Worm (Caenorhabditis elegans): ENCODE results near the gene chil-18.

The chil-18 gene

ce11 chrII:9485081-9485730 lies 37.1 kb downstream of the chil-18 start:
- no peak for TF ChIP-seq tab-1 (GFP tag; IDR thresholded peaks at IDR 0.05)
- no peak for TF ChIP-seq med-1 (GFP tag; optimal IDR thresholded peaks at IDR 0.05; ENCODE audit: insufficient read depth)
- no peak for TF ChIP-seq cog-1 (tag; optimal IDR thresholded peaks at IDR 0.05)
- no peak for TF ChIP-seq ztf-29 (GFP tag; IDR thresholded peaks at IDR 0.05)
- TF ChIP-seq ztf-23 (GFP tag; IDR thresholded peaks at IDR 0.05) = no peak
- no peak for TF ChIP-seq T22C8.4 (GFP tag; IDR thresholded peaks at IDR 0.05)
- TF ChIP-seq klf-2 (GFP tag; conservative IDR thresholded peaks at IDR 0.05) = no peak
- TF ChIP-seq flt-1 (GFP tag; IDR thresholded peaks at IDR 0.05) = no peak
- TF ChIP-seq ref-1 (GFP tag; conservative IDR thresholded peaks at IDR 0.05) = no peak

ce11 chrII:9487337-9487950 lies 39.4 kb downstream of the chil-18 start, which contains the start of gene T19H5.4:
T19H5.4 (minus strand) TSS chrII:9487387.
- no peak; the same call in 1 of the 2 replicates for TF ChIP-seq ref-1 (GFP tag; conservative IDR thresholded peaks at IDR 0.05)
- no peak for TF ChIP-seq klf-2 (GFP tag; conservative IDR thresholded peaks at IDR 0.05)
- no peak for TF ChIP-seq T22C8.4 (GFP tag; IDR thresholded peaks at IDR 0.05)

ce11 chrII:9489922-9490321 lies 41.9 kb downstream of the chil-18 start:
- TF ChIP-seq flt-1 (GFP tag; IDR thresholded peaks at IDR 0.05) = no peak
- no peak for TF ChIP-seq klf-2 (GFP tag; conservative IDR thresholded peaks at IDR 0.05)
- TF ChIP-seq tab-1 (GFP tag; IDR thresholded peaks at IDR 0.05) = no peak
- TF ChIP-seq cog-1 (tag; optimal IDR thresholded peaks at IDR 0.05) = no peak
- no peak for TF ChIP-seq med-1 (GFP tag; optimal IDR thresholded peaks at IDR 0.05; ENCODE audit: insufficient read depth)
- TF ChIP-seq T22C8.4 (GFP tag; IDR thresholded peaks at IDR 0.05) = no peak
- no peak for TF ChIP-seq ztf-23 (GFP tag; IDR thresholded peaks at IDR 0.05)
- TF ChIP-seq ztf-29 (GFP tag; IDR thresholded peaks at IDR 0.05) = no peak
- no peak for TF ChIP-seq ref-1 (GFP tag; conservative IDR thresholded peaks at IDR 0.05)

ce11 chrII:9490589-9490988 lies 42.5 kb downstream of the chil-18 start:
- TF ChIP-seq klf-2 (GFP tag; conservative IDR thresholded peaks at IDR 0.05) (no peak), ztf-29 (GFP tag; IDR thresholded peaks at IDR 0.05) (no peak), T22C8.4 (GFP tag; IDR thresholded peaks at IDR 0.05) (no peak), flt-1 (GFP tag; IDR thresholded peaks at IDR 0.05) (no peak), tab-1 (GFP tag; IDR thresholded peaks at IDR 0.05) (no peak), ztf-23 (GFP tag; IDR thresholded peaks at IDR 0.05) (no peak), med-1 (GFP tag; optimal IDR thresholded peaks at IDR 0.05; ENCODE audit: insufficient read depth) (no peak), cog-1 (tag; optimal IDR thresholded peaks at IDR 0.05) (no peak), ref-1 (GFP tag; conservative IDR thresholded peaks at IDR 0.05) (no peak)

ce11 chrII:9491045-9491444 lies 43.0 kb downstream of the chil-18 start:
- TF ChIP-seq cog-1 (tag; optimal IDR thresholded peaks at IDR 0.05) = peak; percentile 67
- no peak for TF ChIP-seq T22C8.4 (GFP tag; IDR thresholded peaks at IDR 0.05)
- 0 out of 2 replicates have a peak, but pooled peaks have one; percentile 34 for TF ChIP-seq tab-1 (GFP tag; IDR thresholded peaks at IDR 0.05)
- peak; percentile 42; the same call in 1 of the 2 replicates for TF ChIP-seq flt-1 (GFP tag; IDR thresholded peaks at IDR 0.05)
- TF ChIP-seq med-1 (GFP tag; optimal IDR thresholded peaks at IDR 0.05; ENCODE audit: insufficient read depth) = no peak
- no peak for TF ChIP-seq ztf-23 (GFP tag; IDR thresholded peaks at IDR 0.05)

ce11 chrII:9493242-9494058 lies 45.4 kb downstream of the chil-18 start:
- no peak for TF ChIP-seq cog-1 (tag; optimal IDR thresholded peaks at IDR 0.05)
- no peak for TF ChIP-seq flt-1 (GFP tag; IDR thresholded peaks at IDR 0.05)
- TF ChIP-seq ref-1 (GFP tag; conservative IDR thresholded peaks at IDR 0.05) = no peak
- TF ChIP-seq ztf-23 (GFP tag; IDR thresholded peaks at IDR 0.05) = no peak
- no peak for TF ChIP-seq ztf-29 (GFP tag; IDR thresholded peaks at IDR 0.05)
- TF ChIP-seq T22C8.4 (GFP tag; IDR thresholded peaks at IDR 0.05) = no peak

ce11 chrII:9497309-9497708 lies 49.2 kb downstream of the chil-18 start:
- TF ChIP-seq cog-1 (tag; optimal IDR thresholded peaks at IDR 0.05) (no peak), med-1 (GFP tag; optimal IDR thresholded peaks at IDR 0.05; ENCODE audit: insufficient read depth) (no peak), T22C8.4 (GFP tag; IDR thresholded peaks at IDR 0.05) (no peak), klf-2 (GFP tag; conservative IDR thresholded peaks at IDR 0.05) (no peak), tab-1 (GFP tag; IDR thresholded peaks at IDR 0.05) (no peak), ztf-29 (GFP tag; IDR thresholded peaks at IDR 0.05) (no peak), ref-1 (GFP tag; conservative IDR thresholded peaks at IDR 0.05) (no peak), flt-1 (GFP tag; IDR thresholded peaks at IDR 0.05) (no peak), ztf-23 (GFP tag; IDR thresholded peaks at IDR 0.05) (no peak)

- TF ChIP-seq flt-1 (GFP tag; IDR thresholded peaks at IDR 0.05) = no peak
- no peak for TF ChIP-seq ref-1 (GFP tag; conservative IDR thresholded peaks at IDR 0.05)
- no peak for TF ChIP-seq klf-2 (GFP tag; conservative IDR thresholded peaks at IDR 0.05)
- TF ChIP-seq tab-1 (GFP tag; IDR thresholded peaks at IDR 0.05) = no peak
- TF ChIP-seq cog-1 (tag; optimal IDR thresholded peaks at IDR 0.05) = no peak
- no peak for TF ChIP-seq med-1 (GFP tag; optimal IDR thresholded peaks at IDR 0.05; ENCODE audit: insufficient read depth)
- TF ChIP-seq T22C8.4 (GFP tag; IDR thresholded peaks at IDR 0.05) = no peak
These were observed 50.5 kb downstream of the chil-18 start for ce11 chrII:9498589-9498988.

All from whole organism, midembryonic.